Worm (Caenorhabditis elegans) whole organism, late embryonic: ENCODE data around the gene srh-37.

Source experiments
- C08G9.2 ChIP-seq: sonication (generic microtip); optimal IDR thresholded peaks from 2 replicates; lab custom pipeline; 2016; ENCODE audit warnings: mild to moderate bottlenecking, missing genetic modification characterization, moderate library complexity, missing compliant biosample characterization
- K09A11.1 ChIP-seq: sonication (generic microtip); optimal IDR thresholded peaks from 2 replicates; lab custom pipeline; 2017; ENCODE audit warnings: antibody characterized with exemption, mild to moderate bottlenecking, missing genetic modification characterization, missing compliant biosample characterization; ENCODE audit not compliant: insufficient read depth
- Y22D7AL.16 ChIP-seq: sonication (generic microtip); optimal IDR thresholded peaks from 2 replicates; lab custom pipeline; 2016; ENCODE audit warnings: missing genetic modification characterization, missing compliant biosample characterization
- ama-1 ChIP-seq: fragments of 150-350 bp; optimal IDR thresholded peaks from 2 replicates; lab custom pipeline; 2014
- ceh-2 ChIP-seq: sonication (generic microtip); optimal IDR thresholded peaks from 2 replicates; lab custom pipeline; 2016; ENCODE audit warnings: missing genotype, missing genetic modification characterization, missing compliant biosample characterization
- ceh-22 ChIP-seq: sonication (generic microtip); optimal IDR thresholded peaks from 2 replicates; lab custom pipeline; 2017; ENCODE audit warnings: missing biosample characterization, missing genetic modification characterization
- ceh-31 ChIP-seq: sonication (generic microtip); optimal IDR thresholded peaks from 2 replicates; lab custom pipeline; 2016; ENCODE audit warnings: missing genetic modification characterization, missing compliant biosample characterization
- ceh-34 ChIP-seq: sonication (generic microtip); optimal IDR thresholded peaks from 2 replicates; lab custom pipeline; 2016; ENCODE audit warnings: mild to moderate bottlenecking, missing genetic modification characterization, missing compliant biosample characterization
- ceh-45 ChIP-seq: fragments of 200-800 bp; sonication (Bioruptor generic); IDR thresholded peaks from 2 replicates; pipeline ENCODE4 v1.3.6; 2022; ENCODE audit warnings: missing genetic modification reagents, missing genetic modification characterization, missing compliant biosample characterization
- ceh-6 ChIP-seq: fragments of 200-800 bp; sonication (Bioruptor generic); optimal IDR thresholded peaks from 2 replicates; lab custom pipeline; 2018; ENCODE audit warnings: mild to moderate bottlenecking, missing genetic modification characterization, missing compliant biosample characterization
- che-1 ChIP-seq: sonication (generic microtip); optimal IDR thresholded peaks from 2 replicates; lab custom pipeline; 2016; ENCODE audit warnings: mild to moderate bottlenecking, missing genetic modification characterization, missing compliant biosample characterization
- elt-2 ChIP-seq: sonication (generic microtip); optimal IDR thresholded peaks from 2 replicates; lab custom pipeline; 2016; ENCODE audit warnings: missing genetic modification reagents, missing genetic modification characterization, missing compliant biosample characterization
- elt-4 ChIP-seq: sonication (generic microtip); optimal IDR thresholded peaks from 2 replicates; lab custom pipeline; 2016; ENCODE audit warnings: missing genetic modification characterization, missing compliant biosample characterization
- ets-4 ChIP-seq: sonication (generic microtip); optimal IDR thresholded peaks from 2 replicates; lab custom pipeline; 2016; ENCODE audit warnings: missing genetic modification characterization, missing compliant biosample characterization
- eyg-1 ChIP-seq: sonication (generic microtip); optimal IDR thresholded peaks from 2 replicates; lab custom pipeline; 2016; ENCODE audit warnings: missing genotype, missing genetic modification characterization, missing compliant biosample characterization
- fkh-10 ChIP-seq: fragments of 150-350 bp; optimal IDR thresholded peaks from 2 replicates; lab custom pipeline; 2014; ENCODE audit warnings: missing biosample characterization, missing genetic modification reagents, missing genetic modification characterization
- hlh-13 ChIP-seq: fragments of 200-800 bp; sonication (Bioruptor generic); optimal IDR thresholded peaks from 2 replicates; lab custom pipeline; 2018; ENCODE audit warnings: mild to moderate bottlenecking, missing genetic modification characterization, missing compliant biosample characterization
- hlh-6 ChIP-seq: sonication (generic microtip); optimal IDR thresholded peaks from 2 replicates; lab custom pipeline; 2016; ENCODE audit warnings: missing genotype, missing genetic modification characterization, missing compliant biosample characterization
- hlh-8 ChIP-seq: sonication (generic microtip); optimal IDR thresholded peaks from 2 replicates; lab custom pipeline; 2016; ENCODE audit warnings: missing genotype, missing genetic modification characterization, missing compliant biosample characterization
- lim-6 ChIP-seq: sonication (generic microtip); optimal IDR thresholded peaks from 2 replicates; lab custom pipeline; 2016; ENCODE audit warnings: missing genetic modification characterization, missing compliant biosample characterization
- lin-11 ChIP-seq: fragments of 200-800 bp; sonication (Bioruptor generic); optimal IDR thresholded peaks from 2 replicates; lab custom pipeline; 2018; ENCODE audit warnings: mild to moderate bottlenecking, missing genetic modification characterization, missing compliant biosample characterization
- nfya-1 ChIP-seq: sonication (generic microtip); optimal IDR thresholded peaks from 2 replicates; lab custom pipeline; 2017; ENCODE audit warnings: missing genetic modification characterization, mild to moderate bottlenecking, missing compliant biosample characterization, antibody characterized with exemption, moderate library complexity
- nhr-232 ChIP-seq: sonication (generic microtip); optimal IDR thresholded peaks from 2 replicates; lab custom pipeline; 2016; ENCODE audit warnings: missing genetic modification characterization, missing compliant biosample characterization
- npax-4 ChIP-seq: sonication (generic microtip); optimal IDR thresholded peaks from 2 replicates; lab custom pipeline; 2016; ENCODE audit warnings: missing genetic modification characterization, missing compliant biosample characterization
- pag-3 ChIP-seq: sonication (generic microtip); optimal IDR thresholded peaks from 2 replicates; lab custom pipeline; 2016; ENCODE audit warnings: missing compliant biosample characterization, missing genetic modification characterization, borderline replicate concordance
- pat-9 ChIP-seq: fragments of 200-800 bp; sonication (Bioruptor generic); optimal IDR thresholded peaks from 2 replicates; lab custom pipeline; 2018; ENCODE audit warnings: mild to moderate bottlenecking, missing genetic modification characterization, moderate library complexity, missing compliant biosample characterization
- pax-1 ChIP-seq: fragments of 150-350 bp; optimal IDR thresholded peaks from 2 replicates; lab custom pipeline; 2014; ENCODE audit warnings: missing biosample characterization, missing genetic modification characterization
- pqm-1 ChIP-seq: sonication (generic microtip); optimal IDR thresholded peaks from 2 replicates; lab custom pipeline; 2016; ENCODE audit warnings: missing genetic modification characterization, missing compliant biosample characterization
- pros-1 ChIP-seq: fragments of 150-350 bp; optimal IDR thresholded peaks from 2 replicates; lab custom pipeline; 2014; ENCODE audit warnings: missing biosample characterization, missing genetic modification reagents, missing genetic modification characterization
- rnt-1 ChIP-seq: sonication (generic microtip); optimal IDR thresholded peaks from 2 replicates; lab custom pipeline; 2016; ENCODE audit warnings: missing genetic modification characterization, missing compliant biosample characterization
- sdc-2 ChIP-seq: sonication (generic microtip); optimal IDR thresholded peaks from 2 replicates; lab custom pipeline; 2016; ENCODE audit warnings: missing genotype, missing genetic modification characterization, missing compliant biosample characterization
- syd-9 ChIP-seq: sonication (generic microtip); optimal IDR thresholded peaks from 2 replicates; lab custom pipeline; 2016; ENCODE audit warnings: mild to moderate bottlenecking, missing genetic modification characterization, moderate library complexity, missing compliant biosample characterization
- tbx-7 ChIP-seq: sonication (generic microtip); optimal IDR thresholded peaks from 2 replicates; lab custom pipeline; 2016; ENCODE audit warnings: missing genotype, missing genetic modification characterization, missing compliant biosample characterization
- ttx-3 ChIP-seq: sonication (generic microtip); optimal IDR thresholded peaks from 2 replicates; lab custom pipeline; 2016; ENCODE audit warnings: missing genetic modification reagents, missing genetic modification characterization, missing compliant biosample characterization
- unc-42 ChIP-seq: sonication (generic microtip); optimal IDR thresholded peaks from 2 replicates; lab custom pipeline; 2016; ENCODE audit warnings: missing genotype, missing genetic modification characterization, missing compliant biosample characterization
- unc-86 ChIP-seq: sonication (generic microtip); optimal IDR thresholded peaks from 2 replicates; lab custom pipeline; 2016; ENCODE audit warnings: missing genetic modification characterization, missing compliant biosample characterization
- ztf-16 ChIP-seq: sonication (generic microtip); optimal IDR thresholded peaks from 2 replicates; lab custom pipeline; 2017; ENCODE audit warnings: missing genetic modification characterization, missing compliant biosample characterization

Gene srh-37

ce11 chrV:501230-501629 lies 11.1 kb downstream of the srh-37 start, which contains the start of gene str-256:
str-256 (minus strand) TSS chrV:501330.
- TF ChIP-seq pqm-1 (tag; lab: Kevin White, UChicago): no peak
- TF ChIP-seq hlh-6 (tag; lab: Kevin White, UChicago): no peak
- TF ChIP-seq Y22D7AL.16 (tag; lab: Kevin White, UChicago): no peak
- TF ChIP-seq pros-1: no peak
- TF ChIP-seq ceh-45 (GFP tag; lab: Robert Waterston, UW): no peak
- no peak for TF ChIP-seq npax-4 (tag; lab: Kevin White, UChicago)

- TF ChIP-seq syd-9 (tag; lab: Kevin White, UChicago): no peak
- no peak for TF ChIP-seq ceh-34 (tag; lab: Kevin White, UChicago)
- TF ChIP-seq ceh-6: no peak
- TF ChIP-seq elt-2 (tag; lab: Kevin White, UChicago): no peak
- TF ChIP-seq ceh-2 (tag; lab: Kevin White, UChicago): no peak
Measured at ce11 chrV:500535-500934, 11.8 kb downstream of the srh-37 start.

- TF ChIP-seq ama-1 (lab: Kevin White, UChicago) (no peak), lim-6 (no peak), eyg-1 (no peak), nfya-1 (tag; lab: Kevin White, UChicago) (peak; percentile 37)
- TF ChIP-seq, all 69 proteins: peak for 1
Measured at ce11 chrV:497399-497798, 14.9 kb downstream of the srh-37 start, which contains the start of gene T01G6.1. T01G6.1 (plus strand) TSS chrV:497699.

- TF ChIP-seq ets-4 (tag; lab: Kevin White, UChicago) (no peak), che-1 (tag; lab: Kevin White, UChicago) (no peak), ztf-16 (tag; lab: Kevin White, UChicago) (no peak), sdc-2 (no peak), nhr-232 (tag; lab: Kevin White, UChicago) (no peak), Y22D7AL.16 (tag; lab: Kevin White, UChicago) (no peak), tbx-7 (tag; lab: Kevin White, UChicago) (no peak), lin-11 (tag; lab: Kevin White, UChicago) (no peak)
Measured at ce11 chrV:494284-494683, 18.0 kb downstream of the srh-37 start, which contains the start of gene nhr-131. nhr-131 (plus strand) TSS chrV:494370.

- TF ChIP-seq ceh-31 (no peak), rnt-1 (tag; lab: Kevin White, UChicago) (no peak), pag-3 (tag; lab: Kevin White, UChicago) (no peak), hlh-13 (GFP tag; lab: Kevin White, UChicago) (no peak)
Measured at ce11 chrV:491432-491831, 20.9 kb downstream of the srh-37 start, which contains the start of gene str-196. str-196 (plus strand) TSS chrV:491732.

- TF ChIP-seq hlh-6 (tag; lab: Kevin White, UChicago): no peak
- no peak for TF ChIP-seq sdc-2
- no peak for TF ChIP-seq tbx-7 (tag; lab: Kevin White, UChicago)
- TF ChIP-seq unc-86 (tag; lab: Kevin White, UChicago): no peak
- TF ChIP-seq elt-4 (tag; lab: Kevin White, UChicago): no peak
- TF ChIP-seq ceh-2 (tag; lab: Kevin White, UChicago): no peak
- no peak for TF ChIP-seq unc-42 (tag; lab: Kevin White, UChicago)
- no peak for TF ChIP-seq K09A11.1 (tag; lab: Kevin White, UChicago)
- TF ChIP-seq hlh-8 (tag; lab: Kevin White, UChicago): no peak
- TF ChIP-seq ceh-22 (tag; lab: Kevin White, UChicago): no peak
- no peak for TF ChIP-seq C08G9.2 (tag; lab: Kevin White, UChicago)
- TF ChIP-seq ztf-16 (tag; lab: Kevin White, UChicago): no peak
- no peak for TF ChIP-seq pax-1 (tag; lab: Kevin White, UChicago)
- TF ChIP-seq pqm-1 (tag; lab: Kevin White, UChicago): no peak
- TF ChIP-seq ceh-6: no peak
- no peak for TF ChIP-seq fkh-10 (GFP tag; lab: Kevin White, UChicago)
- no peak for TF ChIP-seq nfya-1 (tag; lab: Kevin White, UChicago)
- TF ChIP-seq ttx-3 (tag; lab: Kevin White, UChicago): no peak
- TF ChIP-seq pat-9 (tag; lab: Kevin White, UChicago): no peak
- no peak for TF ChIP-seq pag-3 (tag; lab: Kevin White, UChicago)
- TF ChIP-seq, all 69 proteins: peak for 0
Measured at ce11 chrV:489320-489719, 23.0 kb downstream of the srh-37 start, which contains the start of gene nhr-106. nhr-106 (plus strand) TSS chrV:489620.
